Fruit fly (Drosophila melanogaster): ENCODE measurements around the gene CG4438.

Gene CG4438

dm6 chr2L:9396396-9396795 is 1.4 kb downstream of the CG4438 start:
- no peak for TF ChIP-seq CG6808 (GFP tag; optimal IDR thresholded peaks at IDR 0.05)
- TF ChIP-seq Met (GFP tag; optimal IDR thresholded peaks at IDR 0.05) = no peak
- no peak for TF ChIP-seq CG11294 (GFP tag; IDR thresholded peaks at IDR 0.05)
- no peak for TF ChIP-seq CG6163 (GFP tag; IDR thresholded peaks at IDR 0.05)
- TF ChIP-seq CG6854 (GFP tag; optimal IDR thresholded peaks at IDR 0.05) = no peak
- TF ChIP-seq Lpt (GFP tag; optimal IDR thresholded peaks at IDR 0.05) = no peak
- TF ChIP-seq Sox14 (GFP tag; optimal IDR thresholded peaks at IDR 0.05) = no peak
- no peak for TF ChIP-seq CG11902 (GFP tag; optimal IDR thresholded peaks at IDR 0.05)
- no peak for TF ChIP-seq Blimp-1 (GFP tag; optimal IDR thresholded peaks at IDR 0.05)

- TF ChIP-seq fkh (GFP tag; optimal IDR thresholded peaks at IDR 0.05) (peak; percentile 8), vri (GFP tag; optimal IDR thresholded peaks at IDR 0.05) (peak; percentile 31), spab (GFP tag; optimal IDR thresholded peaks at IDR 0.05) (no peak), esn (GFP tag; optimal IDR thresholded peaks at IDR 0.05) (no peak)
Observed at dm6 chr2L:9388924-9389765, 8.6 kb downstream of the CG4438 start.

dm6 chr2L:9388013-9388605 is 9.7 kb downstream of the CG4438 start:
- TF ChIP-seq CG15336 (GFP tag; IDR thresholded peaks at IDR 0.05) (peak; percentile 78), dac (GFP tag; optimal IDR thresholded peaks at IDR 0.05) (peak; percentile 64), fd85E (GFP tag; optimal IDR thresholded peaks at IDR 0.05) (peak; percentile 86), salr (GFP tag; optimal IDR thresholded peaks at IDR 0.05) (peak; percentile 83 to 93), Eip75B (GFP tag; optimal IDR thresholded peaks at IDR 0.05) (peak; percentile 97), lz (GFP tag; optimal IDR thresholded peaks at IDR 0.05) (peak; percentile 95), cyc (GFP tag; optimal IDR thresholded peaks at IDR 0.05) (peak; percentile 95), CG10669 (GFP tag; optimal IDR thresholded peaks at IDR 0.05) (peak; percentile 95), Hr38 (GFP tag; optimal IDR thresholded peaks at IDR 0.05) (no peak), spab (GFP tag; optimal IDR thresholded peaks at IDR 0.05) (peak; percentile 91), CG11294 (GFP tag; IDR thresholded peaks at IDR 0.05) (peak; percentile 75), Gug (GFP tag; IDR thresholded peaks at IDR 0.05) (peak; percentile 88), Sox102F (GFP tag; optimal IDR thresholded peaks at IDR 0.05) (peak; percentile 91), eg (GFP tag; IDR thresholded peaks at IDR 0.05) (peak; percentile 89), Smox (GFP tag; optimal IDR thresholded peaks at IDR 0.05) (peak; percentile 90), CG6792 (GFP tag; optimal IDR thresholded peaks at IDR 0.05) (peak; percentile 92), ss (GFP tag; optimal IDR thresholded peaks at IDR 0.05) (peak; percentile 86 to 92), Eip78C (GFP tag) (peak; percentile 97), CG7368 (GFP tag; optimal IDR thresholded peaks at IDR 0.05) (peak; percentile 96), CG4318 (GFP tag; optimal IDR thresholded peaks at IDR 0.05) (peak; percentile 65), acj6 (GFP tag; optimal IDR thresholded peaks at IDR 0.05) (peak; percentile 95), CG8119 (GFP tag; IDR thresholded peaks at IDR 0.05) (peak; percentile 70), Eip93F (GFP tag; optimal IDR thresholded peaks at IDR 0.05) (peak; percentile 49), Blimp-1 (GFP tag; optimal IDR thresholded peaks at IDR 0.05) (peak; percentile 75), CG6276 (GFP tag; optimal IDR thresholded peaks at IDR 0.05) (peak; percentile 67), CG9139 (GFP tag; optimal IDR thresholded peaks at IDR 0.05) (peak; percentile 81), dsx (GFP tag; optimal IDR thresholded peaks at IDR 0.05; ENCODE audit: poor library complexity, severe bottlenecking) (peak; percentile 91), CG3032 (tag; optimal IDR thresholded peaks at IDR 0.05) (peak; percentile 90), Hr4 (GFP tag; optimal IDR thresholded peaks at IDR 0.05) (peak; percentile 87), Hr39 (GFP tag; optimal IDR thresholded peaks at IDR 0.05) (peak; percentile 96), vri (GFP tag; optimal IDR thresholded peaks at IDR 0.05) (peak; percentile 98), svp (GFP tag) (peak; percentile 97), CG6808 (GFP tag; optimal IDR thresholded peaks at IDR 0.05) (peak; percentile 86), CG1621 (tag; optimal IDR thresholded peaks at IDR 0.05) (peak; percentile 95), Ets21C (GFP tag; optimal IDR thresholded peaks at IDR 0.05) (peak; percentile 88), CG10631 (GFP tag; optimal IDR thresholded peaks at IDR 0.05) (peak; percentile 94), CG8632 (GFP tag; optimal IDR thresholded peaks at IDR 0.05) (peak; percentile 87)
